Fruit fly (Drosophila melanogaster) S2 (cell line): Measurements from ENCODE around the gene CG2186.

ENCODE experiments used
- CG8478 ChIP-seq: fragments of >200 bp; optimal IDR thresholded peaks from 2 replicates; lab custom pipeline; 2018
- CTCF ChIP-seq, 2 experiments: fragments of >200 bp; optimal IDR thresholded peaks; 2 replicates each; lab custom pipeline; 2018

- no peak for TF ChIP-seq CG8478 (lab: Kevin White, UChicago)
- TF ChIP-seq CTCF (optimal IDR thresholded peaks at IDR 0.05; lab: Kevin White, UChicago): no peak
These were observed 48.8 kb upstream of the CG2186 start for dm6 chrX:10808684-10809083.
